Fruit fly (Drosophila melanogaster): ENCODE data around the gene Gba1a.

Gene Gba1a

dm6 chr3R:23725711-23726349 lies 25.4 kb downstream of the Gba1a start (continued):
- no peak for TF ChIP-seq CG13424 (tag; optimal IDR thresholded peaks at IDR 0.05)
- no peak for TF ChIP-seq trem (tag; optimal IDR thresholded peaks at IDR 0.05)
- no peak for TF ChIP-seq amos (GFP tag; IDR thresholded peaks at IDR 0.05; ENCODE audit: partially characterized antibody)
- no peak for TF ChIP-seq sima (GFP tag; optimal IDR thresholded peaks at IDR 0.05)
- no peak for TF ChIP-seq B-H1 (GFP tag; IDR thresholded peaks at IDR 0.05)
- no peak for TF ChIP-seq CG15479 (GFP tag; optimal IDR thresholded peaks at IDR 0.05)
- TF ChIP-seq Hey (tag; optimal IDR thresholded peaks at IDR 0.05): peak; percentile 41
- TF ChIP-seq tin (GFP tag; optimal IDR thresholded peaks at IDR 0.05): no peak
- TF ChIP-seq CG12391 (tag; optimal IDR thresholded peaks at IDR 0.05): no peak
- TF ChIP-seq Fer2 (tag; optimal IDR thresholded peaks at IDR 0.05): no peak
- TF ChIP-seq Rx (GFP tag; IDR thresholded peaks at IDR 0.05): no peak
- no peak for TF ChIP-seq CG30431 (GFP tag; optimal IDR thresholded peaks at IDR 0.05)
- no peak for TF ChIP-seq fu2 (GFP tag; optimal IDR thresholded peaks at IDR 0.05)
- no peak; the same call in 2 of the 3 replicates for TF ChIP-seq dysf (GFP tag; IDR thresholded peaks at IDR 0.05)
- no peak for TF ChIP-seq Gug (GFP tag; IDR thresholded peaks at IDR 0.05)
- peak; percentile 11 for TF ChIP-seq Sox100B (GFP tag; optimal IDR thresholded peaks at IDR 0.05)
- TF ChIP-seq org-1 (GFP tag; optimal IDR thresholded peaks at IDR 0.05): peak; percentile 14
- TF ChIP-seq CG33213 (GFP tag; optimal IDR thresholded peaks at IDR 0.05): no peak
- TF ChIP-seq CG2875 (GFP tag; optimal IDR thresholded peaks at IDR 0.05): no peak
- no peak for TF ChIP-seq CG17361 (GFP tag; IDR thresholded peaks at IDR 0.05)
- no peak for TF ChIP-seq C15 (GFP tag; IDR thresholded peaks at IDR 0.05)
- TF ChIP-seq cwo (GFP tag; optimal IDR thresholded peaks at IDR 0.05): peak; percentile 49
- peak; percentile 34 for TF ChIP-seq pfk (GFP tag; optimal IDR thresholded peaks at IDR 0.05)
- TF ChIP-seq CG10543 (GFP tag; optimal IDR thresholded peaks at IDR 0.05): peak; percentile 86
- no peak for TF ChIP-seq gt (GFP tag; IDR thresholded peaks at IDR 0.05)
- peak; percentile 21 for TF ChIP-seq CG1233 (GFP tag; optimal IDR thresholded peaks at IDR 0.05)
- TF ChIP-seq her (GFP tag; optimal IDR thresholded peaks at IDR 0.05): no peak
- no peak for TF ChIP-seq Mrtf (GFP tag; IDR thresholded peaks at IDR 0.05)
- TF ChIP-seq HmgZ (tag; optimal IDR thresholded peaks at IDR 0.05): peak; percentile 68
- no peak for TF ChIP-seq pros (GFP tag; optimal IDR thresholded peaks at IDR 0.05)
- no peak for TF ChIP-seq Dref (GFP tag; IDR thresholded peaks at IDR 0.05)
- TF ChIP-seq CG1529 (GFP tag; optimal IDR thresholded peaks at IDR 0.05): no peak
- TF ChIP-seq Atf-2 (GFP tag; optimal IDR thresholded peaks at IDR 0.05): no peak
- no peak for TF ChIP-seq pan (optimal IDR thresholded peaks at IDR 0.05)
- no peak for TF ChIP-seq pan (GFP tag; optimal IDR thresholded peaks at IDR 0.05 in 1 of 2, IDR thresholded peaks at IDR 0.05 in 1 of 2)
- TF ChIP-seq CG2120 (GFP tag; optimal IDR thresholded peaks at IDR 0.05): peak; percentile 33
- TF ChIP-seq CG8478 (optimal IDR thresholded peaks at IDR 0.05): no peak
- peak; percentile 17; the same call in 1 of the 2 replicates for TF ChIP-seq Adf1 (GFP tag; IDR thresholded peaks at IDR 0.05)
- no peak; the same call in 1 of the 2 replicates for TF ChIP-seq CG11247 (GFP tag; IDR thresholded peaks at IDR 0.05)
- TF ChIP-seq CG13287 (GFP tag; IDR thresholded peaks at IDR 0.05; ENCODE audit: partially characterized antibody): 0 out of 2 replicates have a peak, but pooled peaks have one; percentile 7
- peak; percentile 39 for TF ChIP-seq ATbp (GFP tag; optimal IDR thresholded peaks at IDR 0.05)
- no peak for TF ChIP-seq cato (GFP tag; optimal IDR thresholded peaks at IDR 0.05; ENCODE audit: borderline replicate concordance)
- TF ChIP-seq CG2678 (tag; optimal IDR thresholded peaks at IDR 0.05): peak; percentile 46
- TF ChIP-seq knrl (GFP tag; IDR thresholded peaks at IDR 0.05; ENCODE audit: partially characterized antibody): no peak
- TF ChIP-seq abd-A (tag; optimal IDR thresholded peaks at IDR 0.05): peak; percentile 71
- 0 out of 3 replicates have a peak, but pooled peaks have one; percentile 9 for TF ChIP-seq so (GFP tag; IDR thresholded peaks at IDR 0.05)
- TF ChIP-seq CG34376 (GFP tag; optimal IDR thresholded peaks at IDR 0.05): peak; percentile 78
- no peak for TF ChIP-seq CG2889 (GFP tag; IDR thresholded peaks at IDR 0.05)
- peak; percentile 34 for TF ChIP-seq CG18619 (GFP tag; optimal IDR thresholded peaks at IDR 0.05)
- TF ChIP-seq CG2712 (tag; optimal IDR thresholded peaks at IDR 0.05): no peak
- peak; percentile 100 for TF ChIP-seq CG31224 (GFP tag; IDR thresholded peaks at IDR 0.05)
